Worm (Caenorhabditis elegans) whole organism, young adult: ENCODE measurements around the gene K10G6.5.

Source experiments
- aptf-3 ChIP-seq: fragments of 200-800 bp; sonication (Bioruptor generic); IDR thresholded peaks from 2 replicates; pipeline ENCODE4 v1.3.6; 2022; ENCODE audit warnings: missing genetic modification characterization, missing compliant biosample characterization
- atf-7 ChIP-seq: sonication (generic microtip); optimal IDR thresholded peaks from 2 replicates; lab custom pipeline; 2017; ENCODE audit warnings: mild to moderate bottlenecking, missing genetic modification characterization, missing compliant biosample characterization
- ceh-40 ChIP-seq: fragments of 200-800 bp; sonication (Bioruptor generic); IDR thresholded peaks from 2 replicates; pipeline ENCODE4 v1.3.6; 2022; ENCODE audit warnings: missing genetic modification characterization, missing compliant biosample characterization
- die-1 ChIP-seq: sonication (generic microtip); optimal IDR thresholded peaks from 2 replicates; lab custom pipeline; 2016; ENCODE audit warnings: missing genotype, mild to moderate bottlenecking, missing genetic modification characterization, missing compliant biosample characterization
- ekl-4 ChIP-seq: fragments of 200-800 bp; sonication (Bioruptor generic); IDR thresholded peaks from 2 replicates; pipeline ENCODE4 v1.3.6; 2022; ENCODE audit warnings: missing genetic modification reagents, missing genetic modification characterization, missing compliant biosample characterization
- let-526 ChIP-seq: fragments of 200-800 bp; sonication (Bioruptor generic); IDR thresholded peaks from 2 replicates; pipeline ENCODE4 v1.3.6; 2022; ENCODE audit warnings: missing genetic modification reagents, missing genetic modification characterization, missing compliant biosample characterization
- nfya-1 ChIP-seq: sonication (generic microtip); optimal IDR thresholded peaks from 2 replicates; lab custom pipeline; 2017; ENCODE audit warnings: antibody characterized with exemption, missing compliant biosample characterization, missing genetic modification characterization, borderline replicate concordance; ENCODE audit not compliant: insufficient read depth
- nfya-2 ChIP-seq: fragments of 200-800 bp; sonication (Bioruptor generic); IDR thresholded peaks from 2 replicates; pipeline ENCODE4 v1.3.6; 2022; ENCODE audit warnings: missing genetic modification reagents, missing genetic modification characterization, missing compliant biosample characterization
- pbrm-1 ChIP-seq: fragments of 200-800 bp; sonication (Bioruptor generic); IDR thresholded peaks from 2 replicates; pipeline ENCODE4 v1.3.6; 2022; ENCODE audit warnings: missing genetic modification reagents, missing genetic modification characterization, missing compliant biosample characterization
- sea-2 ChIP-seq: fragments of 200-800 bp; sonication (Bioruptor generic); IDR thresholded peaks from 2 replicates; pipeline ENCODE4 v1.3.6; 2022; ENCODE audit warnings: missing genetic modification characterization, missing compliant biosample characterization
- snpc-4 ChIP-seq, 5 experiments: fragments of 150-350 bp in 1 of 5; sonication (generic microtip) in 4 of 5; optimal IDR thresholded peaks; 2 replicates each; lab custom pipeline; 2014 to 2018; ENCODE audit warnings: missing genetic modification characterization in 5 of 5, missing biosample characterization in 3 of 5, antibody characterized with exemption in 2 of 5, mild to moderate bottlenecking in 2 of 5, missing compliant biosample characterization in 2 of 5, missing genotype in 2 of 5, moderate library complexity in 2 of 5, missing genetic modification reagents in 1 of 5
- unc-130 ChIP-seq: sonication (generic microtip); optimal IDR thresholded peaks from 2 replicates; lab custom pipeline; 2016; ENCODE audit warnings: missing genetic modification reagents, missing genetic modification characterization, missing compliant biosample characterization
- xnd-1 ChIP-seq: sonication (generic microtip); optimal IDR thresholded peaks from 2 replicates; lab custom pipeline; 2016; ENCODE audit warnings: missing genotype, missing genetic modification reagents, missing genetic modification characterization, missing compliant biosample characterization
- ztf-22 ChIP-seq: fragments of 200-800 bp; sonication (Bioruptor generic); optimal IDR thresholded peaks from 2 replicates; lab custom pipeline; 2018; ENCODE audit warnings: mild to moderate bottlenecking, missing genetic modification characterization, moderate library complexity, missing compliant biosample characterization

- TF ChIP-seq snpc-4 (GFP tag; optimal IDR thresholded peaks at IDR 0.05; lab: Kevin White, UChicago), result no peak
- TF ChIP-seq snpc-4 (tag; optimal IDR thresholded peaks at IDR 0.05; lab: Kevin White, UChicago), result no peak
- TF ChIP-seq xnd-1 (tag; lab: Kevin White, UChicago), result no peak
- TF ChIP-seq aptf-3 (GFP tag; lab: Robert Waterston, UW), result no peak
- TF ChIP-seq let-526 (GFP tag; lab: Robert Waterston, UW), result no peak
- TF ChIP-seq ceh-40 (GFP tag; lab: Robert Waterston, UW), result no peak
- no peak for TF ChIP-seq sea-2
- TF ChIP-seq pbrm-1 (GFP tag; lab: Robert Waterston, UW), result no peak
- no peak for TF ChIP-seq nfya-1
- TF ChIP-seq unc-130 (GFP tag; lab: Kevin White, UChicago), result no peak
- no peak for TF ChIP-seq nfya-2 (GFP tag; lab: Robert Waterston, UW)
- no peak for TF ChIP-seq ekl-4 (GFP tag; lab: Robert Waterston, UW)
- no peak for TF ChIP-seq atf-7 (tag; lab: Kevin White, UChicago)
- no peak for TF ChIP-seq ztf-22 (GFP tag; lab: Kevin White, UChicago)
- no peak for TF ChIP-seq die-1
These were observed 37.0 kb upstream of the K10G6.5 start, which contains the start of gene sea-2 for ce11 chrII:3950077-3950476.
